Worm (Caenorhabditis elegans): ENCODE data around the gene F59F5.5.

Gene F59F5.5

DNA sequence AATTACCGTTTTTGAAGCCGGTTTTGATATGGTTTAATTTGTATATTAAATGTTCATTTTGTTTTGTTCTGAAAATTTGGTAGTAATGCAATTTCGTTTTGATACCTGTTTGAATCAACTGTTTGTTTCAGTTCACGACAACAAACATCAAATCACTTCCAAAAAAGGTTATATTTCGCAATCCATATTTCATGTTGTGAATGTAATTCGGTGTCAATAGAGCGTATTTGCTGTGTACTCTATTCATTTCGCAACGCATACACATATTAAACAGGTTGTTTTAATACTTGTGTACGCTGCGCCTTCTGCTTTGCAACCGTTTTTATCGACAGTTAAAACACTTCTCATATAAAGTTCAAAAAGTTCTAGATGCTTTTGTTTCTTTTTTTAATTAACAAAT lies 30.6 kb downstream of the F59F5.5 start (continued):
- TF ChIP-seq mcd-1 (GFP tag; IDR thresholded peaks at IDR 0.05), result peak; percentile 67
- TF ChIP-seq ztf-28 (GFP tag; IDR thresholded peaks at IDR 0.05), result no peak
- TF ChIP-seq F57A8.1 (GFP tag; optimal IDR thresholded peaks at IDR 0.05), result no peak
- no peak for TF ChIP-seq F33H1.4 (GFP tag; IDR thresholded peaks at IDR 0.05)
- TF ChIP-seq ztf-22 (GFP tag; optimal IDR thresholded peaks at IDR 0.05), result no peak
- TF ChIP-seq madf-3 (GFP tag; IDR thresholded peaks at IDR 0.05), result no peak
- TF ChIP-seq sdz-38 (tag; optimal IDR thresholded peaks at IDR 0.05), result no peak
- peak; percentile 99 for TF ChIP-seq cebp-1 (GFP tag; IDR thresholded peaks at IDR 0.05)
- TF ChIP-seq cebp-1 (tag; optimal IDR thresholded peaks at IDR 0.05), result peak; percentile 100
- TF ChIP-seq nhr-120 (GFP tag; IDR thresholded peaks at IDR 0.05), result no peak
- TF ChIP-seq F23B12.7 (tag; optimal IDR thresholded peaks at IDR 0.05; ENCODE audit: insufficient read depth), result no peak
- TF ChIP-seq egl-44 (GFP tag; IDR thresholded peaks at IDR 0.05), result no peak

ce11 chrX:10576872-10577271 lies 31.1 kb downstream of the F59F5.5 start, which contains the start of gene nhx-5:
Gene nhx-5, plus strand, starts transcription at chrX:10576953.
- TF ChIP-seq nfyb-1 (GFP tag; IDR thresholded peaks at IDR 0.05) (0 out of 2 replicates have a peak, but pooled peaks have one; percentile 35), somi-1 (GFP tag; optimal IDR thresholded peaks at IDR 0.05) (no peak)

- TF ChIP-seq mxl-1 (tag; optimal IDR thresholded peaks at IDR 0.05) (no peak), K11D2.4 (GFP tag; IDR thresholded peaks at IDR 0.05) (no peak), cebp-1 (GFP tag; IDR thresholded peaks at IDR 0.05) (no peak), cebp-1 (tag; optimal IDR thresholded peaks at IDR 0.05) (no peak), C17E4.6 (GFP tag; IDR thresholded peaks at IDR 0.05) (no peak), efl-1 (GFP tag; optimal IDR thresholded peaks at IDR 0.05) (no peak), Y56A3A.18 (GFP tag; IDR thresholded peaks at IDR 0.05) (no peak), tlf-1 (GFP tag; optimal IDR thresholded peaks at IDR 0.05) (no peak), nfyb-1 (GFP tag; IDR thresholded peaks at IDR 0.05) (no peak)
Measured at ce11 chrX:10589465-10589864, 43.6 kb downstream of the F59F5.5 start, which contains the start of gene F57C7.4. Gene F57C7.4, minus strand, starts transcription at chrX:10589565.

ce11 chrX:10590772-10591171 lies 45.0 kb downstream of the F59F5.5 start:
- TF ChIP-seq nfyb-1 (GFP tag; IDR thresholded peaks at IDR 0.05) (no peak), ama-1 (optimal IDR thresholded peaks at IDR 0.05) (no peak), ama-1 (GFP tag; optimal IDR thresholded peaks at IDR 0.05) (no peak), F22D6.2 (tag; optimal IDR thresholded peaks at IDR 0.05) (no peak), bed-1 (GFP tag; IDR thresholded peaks at IDR 0.05) (no peak), rec-8 (tag; optimal IDR thresholded peaks at IDR 0.05) (no peak), die-1 (tag; optimal IDR thresholded peaks at IDR 0.05) (no peak), lag-1 (GFP tag; IDR thresholded peaks at IDR 0.05) (no peak), rcor-1 (GFP tag; IDR thresholded peaks at IDR 0.05) (no peak), ztf-18 (tag; optimal IDR thresholded peaks at IDR 0.05) (no peak)

DNA sequence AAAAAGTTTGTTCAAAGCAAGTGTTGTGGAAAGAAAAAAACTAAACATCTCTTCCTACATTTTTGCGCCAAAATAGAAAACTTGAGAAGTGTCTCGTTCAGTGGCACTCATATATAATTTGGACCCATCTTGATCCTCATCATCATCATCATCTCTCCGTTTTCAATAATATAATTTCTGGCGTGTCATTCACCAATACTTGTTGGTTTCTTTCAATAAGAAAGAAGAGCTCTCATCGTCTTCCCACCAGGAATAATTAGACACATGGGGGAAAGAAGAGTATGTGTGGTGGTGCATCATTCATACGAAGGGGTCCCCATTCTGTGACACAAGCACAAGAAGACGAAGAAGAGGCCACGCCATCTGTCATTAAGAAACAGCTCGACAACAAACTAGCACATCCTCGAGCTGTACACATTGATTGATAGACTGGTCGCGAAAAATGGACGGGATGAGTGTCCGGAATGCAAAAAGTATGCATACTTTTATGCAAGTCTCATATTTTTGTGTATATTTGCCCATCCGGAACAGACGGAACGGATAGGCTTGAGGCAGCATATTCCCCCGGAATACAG lies 45.5 kb downstream of the F59F5.5 start:
- TF ChIP-seq aptf-3 (GFP tag; IDR thresholded peaks at IDR 0.05) (no peak), nfya-1 (tag; optimal IDR thresholded peaks at IDR 0.05; ENCODE audit: borderline replicate concordance, insufficient read depth) (no peak), ceh-27 (GFP tag; optimal IDR thresholded peaks at IDR 0.05) (peak; percentile 25)

Data from whole organism, young adult.